Worm (Caenorhabditis elegans) whole organism, early embryonic: Measurements from ENCODE around the gene cisd-3.1.

Source experiments
- F13C5.2 ChIP-seq: sonication (generic microtip); optimal IDR thresholded peaks from 2 replicates; lab custom pipeline; 2017; ENCODE audit warnings: mild to moderate bottlenecking, missing genetic modification characterization, inconsistent platforms, missing compliant biosample characterization
- ama-1 ChIP-seq: fragments of 150-350 bp; optimal IDR thresholded peaks from 2 replicates; lab custom pipeline; 2014
- flt-1 ChIP-seq: fragments of 200-800 bp; sonication (Bioruptor generic); IDR thresholded peaks from 2 replicates; pipeline ENCODE4 v1.3.6; 2022; ENCODE audit warnings: missing genetic modification characterization, missing compliant biosample characterization
- hmg-4 ChIP-seq: fragments of 200-800 bp; sonication (Bioruptor generic); optimal IDR thresholded peaks from 2 replicates; lab custom pipeline; 2018; ENCODE audit warnings: mild to moderate bottlenecking, missing genetic modification characterization, missing compliant biosample characterization
- hnd-1 ChIP-seq: sonication (generic microtip); optimal IDR thresholded peaks from 2 replicates; lab custom pipeline; 2016; ENCODE audit warnings: missing genetic modification characterization, missing compliant biosample characterization
- pes-1 ChIP-seq: fragments of 200-800 bp; sonication (Bioruptor generic); IDR thresholded peaks from 2 replicates; pipeline ENCODE4 v1.3.6; 2022; ENCODE audit warnings: missing genetic modification reagents, missing genetic modification characterization, missing compliant biosample characterization
- scrt-1 ChIP-seq: fragments of 200-800 bp; sonication (Bioruptor generic); IDR thresholded peaks from 2 replicates; pipeline ENCODE4 v1.3.6; 2022; ENCODE audit warnings: missing genetic modification characterization, missing compliant biosample characterization
- tbx-11 ChIP-seq: fragments of 200-800 bp; sonication (Bioruptor generic); IDR thresholded peaks from 2 replicates; pipeline ENCODE4 v1.3.6; 2022; ENCODE audit warnings: missing genetic modification characterization, missing compliant biosample characterization
- tra-4 ChIP-seq: sonication (generic microtip); optimal IDR thresholded peaks from 2 replicates; lab custom pipeline; 2017; ENCODE audit warnings: missing genetic modification characterization, missing compliant biosample characterization

DNA sequence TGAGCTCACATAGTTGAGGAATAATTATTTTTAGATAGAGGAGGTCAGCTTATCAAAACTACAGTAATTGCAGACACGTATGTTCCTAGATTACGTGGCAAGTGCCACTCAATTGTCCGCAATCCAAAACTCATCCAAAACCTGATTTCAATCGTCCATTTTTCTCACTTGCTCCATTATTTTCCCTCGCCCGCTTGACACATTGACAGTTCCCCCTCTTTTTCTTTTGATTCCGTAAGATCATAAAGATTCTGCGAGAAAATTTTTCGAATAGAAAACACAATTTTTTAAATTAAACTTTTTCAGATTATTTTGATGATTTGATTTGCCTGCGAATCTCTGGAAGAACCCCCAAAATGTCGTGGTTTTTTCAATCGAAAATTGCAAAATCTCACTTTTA lies 6.1 kb downstream of the cisd-3.1 start, which contains the start of gene M88.4:
- TF ChIP-seq pes-1 (GFP tag; lab: Robert Waterston, UW) = no peak
- TF ChIP-seq ama-1 = no peak
- no peak for TF ChIP-seq F13C5.2 (tag; lab: Kevin White, UChicago)
- TF ChIP-seq hmg-4 (GFP tag; lab: Kevin White, UChicago) = no peak
- TF ChIP-seq flt-1 (GFP tag; lab: Robert Waterston, UW) = no peak
- no peak for TF ChIP-seq scrt-1
- no peak for TF ChIP-seq tbx-11
- TF ChIP-seq hnd-1 (tag; lab: Kevin White, UChicago) = no peak
- TF ChIP-seq tra-4 (tag; lab: Kevin White, UChicago) = no peak
